Fruit fly (Drosophila melanogaster) whole organism, embryonic: ENCODE measurements around the gene Obp99d.

Experiments
- CG10366 ChIP-seq: fragments of 200-800 bp; sonication (Bioruptor generic); IDR thresholded peaks from 2 replicates; pipeline ENCODE4 v1.3.6; 2022; ENCODE audit warnings: missing biosample characterization, missing genetic modification characterization
- CG11696 ChIP-seq: fragments of 200-800 bp; sonication (Bioruptor generic); IDR thresholded peaks from 2 replicates; pipeline ENCODE4 v1.3.6; 2022; ENCODE audit warnings: missing biosample characterization, missing genetic modification characterization
- CG17912 ChIP-seq: fragments of 200-800 bp; sonication (Bioruptor generic); optimal IDR thresholded peaks from 2 replicates; lab custom pipeline; 2018; ENCODE audit warnings: missing biosample characterization, mild to moderate bottlenecking, missing genetic modification characterization
- CG32532 ChIP-seq: fragments of 200-800 bp; sonication (Bioruptor generic); IDR thresholded peaks from 2 replicates; pipeline ENCODE4 v1.3.6; 2022; ENCODE audit warnings: missing biosample characterization, missing genetic modification characterization
- CG34376 ChIP-seq: fragments of 200-800 bp; sonication (Bioruptor generic); optimal IDR thresholded peaks from 2 replicates; lab custom pipeline; 2018; ENCODE audit warnings: missing biosample characterization, mild to moderate bottlenecking, missing genetic modification characterization
- CG4617 ChIP-seq: fragments of 200-800 bp; sonication (Bioruptor generic); optimal IDR thresholded peaks from 3 replicates; lab custom pipeline; 2016; ENCODE audit warnings: missing biosample characterization, missing genetic modification characterization, borderline replicate concordance
- CG4854 ChIP-seq: fragments of 200-800 bp; sonication (Bioruptor generic); optimal IDR thresholded peaks from 2 replicates; lab custom pipeline; 2016; ENCODE audit warnings: missing biosample characterization, missing genetic modification characterization, inconsistent platforms
- CG6689 ChIP-seq: fragments of 200-800 bp; sonication (Bioruptor generic); IDR thresholded peaks from 2 replicates; pipeline ENCODE4 v1.3.6; 2022; ENCODE audit warnings: missing biosample characterization, missing genetic modification characterization
- CTCF ChIP-seq: fragments of 200-800 bp; sonication (Bioruptor generic); optimal IDR thresholded peaks from 2 replicates; lab custom pipeline; 2017; ENCODE audit warnings: missing biosample characterization, mild to moderate bottlenecking, missing genetic modification characterization, moderate library complexity
- CkIIα-i1 ChIP-seq: fragments of 200-800 bp; sonication (Bioruptor generic); IDR thresholded peaks from 2 replicates; pipeline ENCODE4 v1.3.6; 2022; ENCODE audit warnings: missing biosample characterization, missing genetic modification characterization
- Dll ChIP-seq: fragments of 200-800 bp; sonication (Bioruptor generic); IDR thresholded peaks from 4 replicates; pipeline ENCODE4 v1.3.6; 2022; ENCODE audit warnings: missing biosample characterization, missing genetic modification characterization; ENCODE audit not compliant: partially characterized antibody
- Drgx ChIP-seq: fragments of 200-800 bp; sonication (Bioruptor generic); IDR thresholded peaks from 2 replicates; pipeline ENCODE4 v1.3.6; 2022; ENCODE audit warnings: missing biosample characterization, missing genetic modification characterization
- E2f1 ChIP-seq: fragments of 200-800 bp; sonication (Bioruptor generic); IDR thresholded peaks from 2 replicates; pipeline ENCODE4 v1.3.6; 2022; ENCODE audit warnings: missing biosample characterization, missing genetic modification characterization
- Eip74EF ChIP-seq, 2 experiments: fragments of 200-800 bp in 1 of 2; fragments of >200 bp in 1 of 2; sonication (Bioruptor generic) in 1 of 2; optimal IDR thresholded peaks; 2 replicates each; lab custom pipeline; 2017 to 2019; ENCODE audit warnings: missing biosample characterization in 2 of 2, missing genetic modification characterization in 2 of 2, mild to moderate bottlenecking in 1 of 2, moderate library complexity in 1 of 2
- Gug ChIP-seq: fragments of 200-800 bp; sonication (Bioruptor generic); IDR thresholded peaks from 4 replicates; pipeline ENCODE4 v1.3.6; 2022; ENCODE audit warnings: missing biosample characterization, missing genetic modification characterization
- H2.0 ChIP-seq: fragments of 200-800 bp; sonication (Bioruptor generic); IDR thresholded peaks from 2 replicates; pipeline ENCODE4 v1.3.6; 2022; ENCODE audit warnings: missing biosample characterization, missing genetic modification characterization
- Jarid2 ChIP-seq: fragments of 200-800 bp; sonication (Bioruptor generic); optimal IDR thresholded peaks from 3 replicates; lab custom pipeline; 2017; ENCODE audit warnings: mild to moderate bottlenecking, missing biosample characterization, missing genetic modification reagents, missing genetic modification characterization
- Pdp1 ChIP-seq, 2 experiments: fragments of 200-800 bp; sonication (Bioruptor generic); optimal IDR thresholded peaks; 3 replicates each; lab custom pipeline; 2016; ENCODE audit warnings: missing biosample characterization in 2 of 2, missing genetic modification characterization in 2 of 2, mild to moderate bottlenecking in 1 of 2, moderate library complexity in 1 of 2
- Sox100B ChIP-seq: fragments of 200-800 bp; sonication (Bioruptor generic); optimal IDR thresholded peaks from 3 replicates; lab custom pipeline; 2018; ENCODE audit warnings: missing biosample characterization, mild to moderate bottlenecking, missing genetic modification characterization
- Trl ChIP-seq, 3 experiments: fragments of >200 bp in 2 of 3; fragments of 200-800 bp in 1 of 3; sonication (Bioruptor generic) in 1 of 3; optimal IDR thresholded peaks; 2 replicates in 1 of 3; 3 replicates in 2 of 3; lab custom pipeline; 2016 to 2017; ENCODE audit warnings: missing biosample characterization in 1 of 3, missing genetic modification characterization in 1 of 3
- cas ChIP-seq: fragments of 200-800 bp; sonication (Bioruptor generic); IDR thresholded peaks from 2 replicates; pipeline ENCODE4 v1.3.6; 2022; ENCODE audit warnings: missing biosample characterization, missing genetic modification characterization
- cg ChIP-seq: fragments of 200-800 bp; sonication (Bioruptor generic); optimal IDR thresholded peaks from 3 replicates; lab custom pipeline; 2019; ENCODE audit warnings: missing biosample characterization, mild to moderate bottlenecking, missing genetic modification characterization, moderate library complexity
- chinmo ChIP-seq: fragments of 200-800 bp; sonication (Bioruptor generic); IDR thresholded peaks from 4 replicates; pipeline ENCODE4 v1.3.6; 2022; ENCODE audit warnings: missing biosample characterization, missing genetic modification characterization; ENCODE audit not compliant: partially characterized antibody
- croc ChIP-seq: fragments of 200-800 bp; sonication (Bioruptor generic); conservative IDR thresholded peaks from 3 replicates; pipeline ENCODE4 v1.3.6; 2022; ENCODE audit warnings: missing biosample characterization, missing genetic modification characterization
- crol ChIP-seq: fragments of 200-800 bp; sonication (Bioruptor generic); IDR thresholded peaks from 2 replicates; pipeline ENCODE4 v1.3.6; 2022; ENCODE audit warnings: missing biosample characterization, missing genetic modification characterization
- dmrt99B ChIP-seq: fragments of 200-800 bp; sonication (Bioruptor generic); optimal IDR thresholded peaks from 2 replicates; lab custom pipeline; 2018; ENCODE audit warnings: missing biosample characterization, mild to moderate bottlenecking, missing genetic modification characterization, moderate library complexity
- dysf ChIP-seq: fragments of 200-800 bp; sonication (Bioruptor generic); IDR thresholded peaks from 3 replicates; pipeline ENCODE4 v1.3.6; 2022; ENCODE audit warnings: missing biosample characterization, missing genetic modification characterization
- eve ChIP-seq, 2 experiments: fragments of >200 bp; optimal IDR thresholded peaks; 2 replicates each; lab custom pipeline; 2017; ENCODE audit warnings: missing biosample characterization in 2 of 2, missing genetic modification characterization in 2 of 2
- ewg ChIP-seq: fragments of 200-800 bp; sonication (Bioruptor generic); optimal IDR thresholded peaks from 3 replicates; lab custom pipeline; 2017; ENCODE audit warnings: mild to moderate bottlenecking, missing biosample characterization, missing genetic modification reagents, missing genetic modification characterization
- h ChIP-seq: fragments of >200 bp; optimal IDR thresholded peaks from 2 replicates; lab custom pipeline; 2017
- jing ChIP-seq: fragments of 200-800 bp; sonication (Bioruptor generic); optimal IDR thresholded peaks from 2 replicates; lab custom pipeline; 2018; ENCODE audit warnings: missing biosample characterization, mild to moderate bottlenecking, missing genetic modification characterization
- kni ChIP-seq: fragments of 200-800 bp; sonication (Bioruptor generic); optimal IDR thresholded peaks from 3 replicates; lab custom pipeline; 2017; ENCODE audit warnings: mild to moderate bottlenecking, missing biosample characterization, missing genetic modification reagents, missing genetic modification characterization
- lmd ChIP-seq: fragments of 200-800 bp; sonication (Bioruptor generic); IDR thresholded peaks from 2 replicates; pipeline ENCODE4 v1.3.6; 2022; ENCODE audit warnings: missing biosample characterization, missing genetic modification characterization
- sd ChIP-seq: fragments of 200-800 bp; sonication (Bioruptor generic); optimal IDR thresholded peaks from 3 replicates; lab custom pipeline; 2018; ENCODE audit warnings: missing biosample characterization, mild to moderate bottlenecking, missing genetic modification characterization, moderate library complexity
- sug ChIP-seq: fragments of 200-800 bp; optimal IDR thresholded peaks from 2 replicates; lab custom pipeline; 2019; ENCODE audit warnings: missing biosample characterization, mild to moderate bottlenecking, missing genetic modification characterization, moderate library complexity

The Obp99d gene

DNA sequence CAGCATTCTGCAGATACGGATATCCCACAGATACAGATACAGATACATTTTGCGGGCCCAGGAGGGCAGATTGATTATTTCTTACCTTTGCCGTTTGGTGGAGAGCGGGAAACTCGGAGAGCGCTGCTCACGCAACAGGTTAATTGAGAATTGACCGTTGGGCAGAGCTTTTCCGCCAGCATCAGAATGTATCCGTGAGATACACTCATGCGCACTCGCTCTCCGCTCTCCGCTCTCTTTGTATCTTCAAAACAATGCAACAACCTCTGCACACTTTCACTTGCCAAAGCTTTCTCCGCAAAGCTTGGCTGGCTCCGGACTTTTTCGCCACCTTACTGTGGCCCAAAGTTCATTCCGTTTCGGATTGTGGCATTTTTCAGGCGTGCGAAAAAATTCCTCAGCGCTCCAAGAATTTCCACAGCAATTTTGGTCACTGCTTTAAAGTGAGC is 32.1 kb upstream of the Obp99d start, which contains the start of the genes CG7582 and Gycalpha99B (continued):
- TF ChIP-seq sd (tag; lab: Kevin White, UChicago) (peak; percentile 89), Trl (optimal IDR thresholded peaks at IDR 0.05; lab: Kevin White, UChicago) (peak; percentile 87 to 89), Trl (GFP tag; optimal IDR thresholded peaks at IDR 0.05; lab: Kevin White, UChicago) (no peak), CG17912 (no peak), CG32532 (GFP tag; lab: Robert Waterston, UW) (peak; percentile 22; the same call in 1 of the 2 replicates), croc (no peak), Dll (GFP tag; lab: Robert Waterston, UW) (peak; percentile 35; the same call in 1 of the 4 replicates), lmd (GFP tag; lab: Robert Waterston, UW) (no peak), CG34376 (GFP tag; lab: Kevin White, UChicago) (peak; percentile 3), cg (GFP tag; lab: Kevin White, UChicago) (peak; percentile 48), Pdp1 (GFP tag; optimal IDR thresholded peaks at IDR 0.05; lab: Kevin White, UChicago) (peak in 1 of 2 experiments; percentile 80), h (lab: Kevin White, UChicago) (no peak), Drgx (GFP tag; lab: Robert Waterston, UW) (peak; percentile 38; the same call in 1 of the 2 replicates), E2f1 (GFP tag; lab: Robert Waterston, UW) (no peak), Gug (GFP tag; lab: Robert Waterston, UW) (no peak), CG6689 (peak; percentile 82), CG11696 (GFP tag; lab: Robert Waterston, UW) (no peak), CTCF (GFP tag; lab: Kevin White, UChicago) (peak; percentile 64), Jarid2 (GFP tag; lab: Kevin White, UChicago) (no peak), CG10366 (no peak), jing (GFP tag; lab: Kevin White, UChicago) (no peak), kni (peak; percentile 49), Sox100B (GFP tag; lab: Kevin White, UChicago) (no peak), ewg (GFP tag; lab: Kevin White, UChicago) (peak; percentile 65), crol (GFP tag; lab: Robert Waterston, UW) (peak; percentile 41; the same call in 1 of the 2 replicates)

- TF ChIP-seq dysf (GFP tag; lab: Robert Waterston, UW) (0 out of 3 replicates have a peak, but pooled peaks have one; percentile 7), chinmo (0 out of 4 replicates have a peak, but pooled peaks have one; percentile 60), eve (GFP tag; optimal IDR thresholded peaks at IDR 0.05; lab: Kevin White, UChicago) (no peak), CG34376 (GFP tag; lab: Kevin White, UChicago) (peak; percentile 59), sug (tag; lab: Kevin White, UChicago) (peak; percentile 20), CkIIα-i1 (GFP tag; lab: Robert Waterston, UW) (no peak), CG4854 (GFP tag; lab: Kevin White, UChicago) (no peak), Eip74EF (GFP tag; optimal IDR thresholded peaks at IDR 0.05; lab: Kevin White, UChicago) (peak in 1 of 2 experiments; percentile 6), CG4617 (GFP tag; lab: Kevin White, UChicago) (no peak)
Observed at dm6 chr3R:29686698-29687097, 27.6 kb upstream of the Obp99d start.

DNA sequence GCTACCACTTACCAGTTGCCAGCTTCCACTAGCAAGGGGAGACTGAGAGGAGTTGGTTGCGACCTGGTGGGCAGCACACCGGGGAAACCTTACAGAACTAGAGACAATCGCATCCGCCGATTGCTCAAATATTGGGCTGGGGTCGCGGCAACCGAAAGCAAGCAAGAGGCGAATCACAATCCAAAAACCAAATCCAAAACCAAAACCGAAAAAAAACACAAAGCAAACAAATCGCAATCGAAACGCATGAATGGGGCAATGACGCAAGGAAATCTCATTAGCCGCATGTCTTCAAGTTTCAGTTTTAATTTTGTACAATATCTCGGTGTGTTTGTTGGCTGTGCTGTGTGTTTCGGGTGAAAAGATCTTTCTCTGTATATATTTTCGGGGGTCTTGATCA is 25.1 kb upstream of the Obp99d start, which contains the start of gene Obp99c:
Gene Obp99c, minus strand, starts transcription at position 101 of the 400 bp plus-strand sequence.
- TF ChIP-seq H2.0 (GFP tag; lab: Robert Waterston, UW) = no peak
- TF ChIP-seq cas (GFP tag; lab: Robert Waterston, UW) = no peak
- TF ChIP-seq dmrt99B (tag; lab: Kevin White, UChicago) = peak; percentile 19
